Fruit fly (Drosophila melanogaster) whole organism, embryonic: ENCODE results near the gene Cyp4d14.

Source experiments
- Abd-B ChIP-seq: fragments of 200-800 bp; sonication (Bioruptor generic); optimal IDR thresholded peaks from 2 replicates; lab custom pipeline; 2018; ENCODE audit warnings: missing biosample characterization, mild to moderate bottlenecking, missing genetic modification characterization, moderate library complexity
- CG10209 ChIP-seq: fragments of 200-800 bp; sonication (Bioruptor generic); optimal IDR thresholded peaks from 3 replicates; lab custom pipeline; 2017; ENCODE audit warnings: missing biosample characterization, mild to moderate bottlenecking, missing genetic modification characterization, missing genetic modification reagents
- CG10321 ChIP-seq: fragments of 200-800 bp; sonication (Bioruptor generic); IDR thresholded peaks from 2 replicates; pipeline ENCODE4 v1.3.6; 2022; ENCODE audit warnings: missing biosample characterization, missing genetic modification characterization
- CG12236 ChIP-seq: fragments of 200-800 bp; sonication (Bioruptor generic); optimal IDR thresholded peaks from 2 replicates; lab custom pipeline; 2016; ENCODE audit warnings: missing biosample characterization, missing genetic modification characterization
- CG13894 ChIP-seq: fragments of 200-800 bp; sonication (Bioruptor generic); optimal IDR thresholded peaks from 3 replicates; lab custom pipeline; 2018; ENCODE audit warnings: missing biosample characterization, mild to moderate bottlenecking, missing genetic modification characterization, moderate library complexity
- CG14050 ChIP-seq: fragments of 200-800 bp; sonication (Bioruptor generic); IDR thresholded peaks from 3 replicates; pipeline ENCODE4 v1.3.6; 2022; ENCODE audit warnings: missing biosample characterization, missing genetic modification characterization
- CG15514 ChIP-seq: fragments of 200-800 bp; sonication (Bioruptor generic); optimal IDR thresholded peaks from 3 replicates; lab custom pipeline; 2017; ENCODE audit warnings: missing biosample characterization, missing genetic modification characterization, mild to moderate bottlenecking, moderate library complexity, missing genetic modification reagents
- CG1603 ChIP-seq: fragments of 200-800 bp; sonication (Bioruptor generic); optimal IDR thresholded peaks from 2 replicates; lab custom pipeline; 2019; ENCODE audit warnings: missing biosample characterization, mild to moderate bottlenecking, missing genetic modification characterization, moderate library complexity
- CG17328 ChIP-seq: fragments of 200-800 bp; sonication (Bioruptor generic); IDR thresholded peaks from 2 replicates; pipeline ENCODE4 v1.3.6; 2022; ENCODE audit warnings: missing biosample characterization, missing genetic modification characterization
- CG18476 ChIP-seq: fragments of 200-800 bp; sonication (Bioruptor generic); optimal IDR thresholded peaks from 2 replicates; lab custom pipeline; 2016; ENCODE audit warnings: missing biosample characterization, mild to moderate bottlenecking, missing genetic modification characterization
- CG2712 ChIP-seq: fragments of 200-800 bp; optimal IDR thresholded peaks from 3 replicates; lab custom pipeline; 2019; ENCODE audit warnings: missing biosample characterization, mild to moderate bottlenecking, missing genetic modification characterization, moderate library complexity
- CG3065 ChIP-seq: fragments of 200-800 bp; sonication (Bioruptor generic); optimal IDR thresholded peaks from 2 replicates; lab custom pipeline; 2016; ENCODE audit warnings: missing biosample characterization, missing genetic modification characterization
- CG31365 ChIP-seq: fragments of 200-800 bp; sonication (Bioruptor generic); optimal IDR thresholded peaks from 2 replicates; lab custom pipeline; 2018; ENCODE audit warnings: missing biosample characterization, mild to moderate bottlenecking, missing genetic modification characterization
- CG31388 ChIP-seq: fragments of 200-800 bp; sonication (Bioruptor generic); optimal IDR thresholded peaks from 2 replicates; lab custom pipeline; 2016; ENCODE audit warnings: missing biosample characterization, missing genetic modification characterization
- CG6175 ChIP-seq: fragments of 200-800 bp; sonication (Bioruptor generic); IDR thresholded peaks from 3 replicates; pipeline ENCODE4 v1.3.6; 2022; ENCODE audit warnings: missing biosample characterization, missing genetic modification characterization
- CG6654 ChIP-seq: fragments of 200-800 bp; sonication (Bioruptor generic); optimal IDR thresholded peaks from 2 replicates; lab custom pipeline; 2017; ENCODE audit warnings: missing biosample characterization, mild to moderate bottlenecking, missing genetic modification characterization
- CG6683 ChIP-seq: fragments of 200-800 bp; sonication (Bioruptor generic); optimal IDR thresholded peaks from 2 replicates; lab custom pipeline; 2017; ENCODE audit warnings: missing biosample characterization, mild to moderate bottlenecking, missing genetic modification characterization, missing genetic modification reagents
- CG6689 ChIP-seq: fragments of 200-800 bp; sonication (Bioruptor generic); IDR thresholded peaks from 2 replicates; pipeline ENCODE4 v1.3.6; 2022; ENCODE audit warnings: missing biosample characterization, missing genetic modification characterization
- CG6854 ChIP-seq: fragments of 200-800 bp; sonication (Bioruptor generic); optimal IDR thresholded peaks from 3 replicates; lab custom pipeline; 2017; ENCODE audit warnings: missing biosample characterization, mild to moderate bottlenecking, missing genetic modification characterization
- CG7271 ChIP-seq: fragments of 200-800 bp; sonication (Bioruptor generic); optimal IDR thresholded peaks from 2 replicates; lab custom pipeline; 2018; ENCODE audit warnings: missing biosample characterization, mild to moderate bottlenecking, missing genetic modification characterization, moderate library complexity
- CG7357 ChIP-seq: fragments of 200-800 bp; sonication (Bioruptor generic); IDR thresholded peaks from 3 replicates; pipeline ENCODE4 v1.3.6; 2022; ENCODE audit warnings: missing biosample characterization, missing genetic modification characterization
- CG7928 ChIP-seq: fragments of 200-800 bp; sonication (Bioruptor generic); optimal IDR thresholded peaks from 2 replicates; lab custom pipeline; 2017; ENCODE audit warnings: missing biosample characterization, mild to moderate bottlenecking, missing genetic modification characterization
- CG9727 ChIP-seq: fragments of 200-800 bp; sonication (Bioruptor generic); optimal IDR thresholded peaks from 3 replicates; lab custom pipeline; 2017; ENCODE audit warnings: missing biosample characterization, mild to moderate bottlenecking, missing genetic modification characterization
- CkIIα-i1 ChIP-seq: fragments of 200-800 bp; sonication (Bioruptor generic); IDR thresholded peaks from 2 replicates; pipeline ENCODE4 v1.3.6; 2022; ENCODE audit warnings: missing biosample characterization, missing genetic modification characterization
- Dll ChIP-seq: fragments of 200-800 bp; sonication (Bioruptor generic); IDR thresholded peaks from 4 replicates; pipeline ENCODE4 v1.3.6; 2022; ENCODE audit warnings: missing biosample characterization, missing genetic modification characterization; ENCODE audit not compliant: partially characterized antibody
- Doc3 ChIP-seq: fragments of 200-800 bp; sonication (Bioruptor generic); IDR thresholded peaks from 3 replicates; pipeline ENCODE4 v1.3.6; 2022; ENCODE audit warnings: missing biosample characterization, missing genetic modification characterization; ENCODE audit not compliant: partially characterized antibody
- Dp ChIP-seq: fragments of 200-800 bp; sonication (Bioruptor generic); optimal IDR thresholded peaks from 2 replicates; lab custom pipeline; 2018; ENCODE audit warnings: missing biosample characterization, mild to moderate bottlenecking, missing genetic modification characterization, moderate library complexity
- HHEX ChIP-seq: fragments of 200-800 bp; sonication (Bioruptor generic); optimal IDR thresholded peaks from 3 replicates; lab custom pipeline; 2017; ENCODE audit warnings: missing biosample characterization, mild to moderate bottlenecking, missing genetic modification characterization, missing genetic modification reagents
- Hey ChIP-seq: fragments of 200-800 bp; sonication (Bioruptor generic); optimal IDR thresholded peaks from 3 replicates; lab custom pipeline; 2018; ENCODE audit warnings: missing biosample characterization, mild to moderate bottlenecking, missing genetic modification characterization
- Jarid2 ChIP-seq: fragments of 200-800 bp; sonication (Bioruptor generic); optimal IDR thresholded peaks from 3 replicates; lab custom pipeline; 2017; ENCODE audit warnings: mild to moderate bottlenecking, missing biosample characterization, missing genetic modification reagents, missing genetic modification characterization
- Mes4 ChIP-seq: fragments of 200-800 bp; sonication (Bioruptor generic); optimal IDR thresholded peaks from 2 replicates; lab custom pipeline; 2016; ENCODE audit warnings: missing biosample characterization, missing genetic modification characterization
- Mrtf ChIP-seq: fragments of 200-800 bp; sonication (Bioruptor generic); IDR thresholded peaks from 3 replicates; pipeline ENCODE4 v1.3.6; 2022; ENCODE audit warnings: missing biosample characterization, missing genetic modification characterization
- Pdp1 ChIP-seq, 2 experiments: fragments of 200-800 bp; sonication (Bioruptor generic); optimal IDR thresholded peaks; 3 replicates each; lab custom pipeline; 2016; ENCODE audit warnings: missing biosample characterization in 2 of 2, missing genetic modification characterization in 2 of 2, mild to moderate bottlenecking in 1 of 2, moderate library complexity in 1 of 2
- Ptx1 ChIP-seq: fragments of 200-800 bp; sonication (Bioruptor generic); IDR thresholded peaks from 2 replicates; pipeline ENCODE4 v1.3.6; 2022; ENCODE audit warnings: missing biosample characterization, missing genetic modification characterization
- Ravus ChIP-seq: fragments of 200-800 bp; sonication (Bioruptor generic); IDR thresholded peaks from 2 replicates; pipeline ENCODE4 v1.3.6; 2022; ENCODE audit warnings: missing biosample characterization, missing genetic modification characterization
- Scr ChIP-seq: fragments of 200-800 bp; sonication (Bioruptor generic); IDR thresholded peaks from 2 replicates; pipeline ENCODE4 v1.3.6; 2022; ENCODE audit warnings: missing biosample characterization, missing genetic modification characterization; ENCODE audit not compliant: partially characterized antibody
- Sry-δ ChIP-seq: fragments of 200-800 bp; sonication (Bioruptor generic); optimal IDR thresholded peaks from 2 replicates; lab custom pipeline; 2016; ENCODE audit warnings: missing biosample characterization, missing genetic modification characterization
- ash1 ChIP-seq: fragments of 200-800 bp; sonication (Bioruptor generic); optimal IDR thresholded peaks from 2 replicates; lab custom pipeline; 2018; ENCODE audit warnings: missing biosample characterization, mild to moderate bottlenecking, missing genetic modification characterization
- cato ChIP-seq: fragments of 200-800 bp; sonication (Bioruptor generic); optimal IDR thresholded peaks from 2 replicates; lab custom pipeline; 2016; ENCODE audit warnings: missing biosample characterization, missing genetic modification characterization, borderline replicate concordance
- crc ChIP-seq: fragments of 200-800 bp; sonication (Bioruptor generic); optimal IDR thresholded peaks from 2 replicates; lab custom pipeline; 2016; ENCODE audit warnings: missing biosample characterization, missing genetic modification characterization
- fd96Cb ChIP-seq: fragments of 200-800 bp; sonication (Bioruptor generic); optimal IDR thresholded peaks from 2 replicates; lab custom pipeline; 2018; ENCODE audit warnings: missing biosample characterization, mild to moderate bottlenecking, missing genetic modification characterization, moderate library complexity
- fu2 ChIP-seq: fragments of 200-800 bp; sonication (Bioruptor generic); optimal IDR thresholded peaks from 2 replicates; lab custom pipeline; 2016; ENCODE audit warnings: missing biosample characterization, missing genetic modification characterization
- nerfin-2 ChIP-seq: fragments of 200-800 bp; sonication (Bioruptor generic); IDR thresholded peaks from 2 replicates; pipeline ENCODE4 v1.3.6; 2022; ENCODE audit warnings: missing biosample characterization, missing genetic modification characterization; ENCODE audit not compliant: partially characterized antibody
- oc ChIP-seq: fragments of 200-800 bp; sonication (Bioruptor generic); optimal IDR thresholded peaks from 2 replicates; lab custom pipeline; 2018; ENCODE audit warnings: missing biosample characterization, mild to moderate bottlenecking, missing genetic modification characterization, moderate library complexity
- phol ChIP-seq: fragments of 200-800 bp; sonication (Bioruptor generic); optimal IDR thresholded peaks from 3 replicates; lab custom pipeline; 2018; ENCODE audit warnings: missing biosample characterization, mild to moderate bottlenecking, missing genetic modification characterization, moderate library complexity
- psq ChIP-seq: fragments of 200-800 bp; sonication (Bioruptor generic); optimal IDR thresholded peaks from 2 replicates; lab custom pipeline; 2017; ENCODE audit warnings: missing biosample characterization, missing genetic modification characterization
- repo ChIP-seq: fragments of 200-800 bp; sonication (Bioruptor generic); optimal IDR thresholded peaks from 2 replicates; lab custom pipeline; 2016; ENCODE audit warnings: missing biosample characterization, missing genetic modification characterization
- stc ChIP-seq: fragments of 200-800 bp; sonication (Bioruptor generic); IDR thresholded peaks from 2 replicates; pipeline ENCODE4 v1.3.6; 2022; ENCODE audit warnings: missing biosample characterization, missing genetic modification characterization
- tap ChIP-seq: fragments of 200-800 bp; optimal IDR thresholded peaks from 3 replicates; lab custom pipeline; 2019; ENCODE audit warnings: missing biosample characterization, mild to moderate bottlenecking, missing genetic modification characterization, moderate library complexity
- tup ChIP-seq: fragments of 200-800 bp; sonication (Bioruptor generic); optimal IDR thresholded peaks from 2 replicates; lab custom pipeline; 2016; ENCODE audit warnings: missing biosample characterization, mild to moderate bottlenecking, missing genetic modification characterization, moderate library complexity
- zen ChIP-seq: fragments of 200-800 bp; sonication (Bioruptor generic); optimal IDR thresholded peaks from 3 replicates; lab custom pipeline; 2018; ENCODE audit warnings: missing biosample characterization, mild to moderate bottlenecking, missing genetic modification characterization, moderate library complexity

Cyp4d14 gene

dm6 chrX:2184563-2184962 lies 9.4 kb upstream of the Cyp4d14 start, which contains the start of the genes Nmd3 and CG17776 (continued):
- TF ChIP-seq CG12236 (GFP tag; lab: Kevin White, UChicago) (no peak), CG6654 (no peak), Jarid2 (GFP tag; lab: Kevin White, UChicago) (no peak), zen (tag; lab: Kevin White, UChicago) (no peak), tap (tag; lab: Kevin White, UChicago) (no peak), HHEX (no peak), phol (tag; lab: Kevin White, UChicago) (peak; percentile 39), Scr (GFP tag; lab: Robert Waterston, UW) (peak; percentile 73), CG18476 (GFP tag; lab: Kevin White, UChicago) (no peak), nerfin-2 (peak; percentile 82), CG31388 (GFP tag; lab: Kevin White, UChicago) (no peak), CG6854 (GFP tag; lab: Kevin White, UChicago) (no peak), CG10209 (GFP tag; lab: Kevin White, UChicago) (no peak), fd96Cb (no peak), fu2 (GFP tag; lab: Kevin White, UChicago) (no peak), CG6175 (no peak), CG3065 (no peak), CG7271 (no peak), Abd-B (GFP tag; lab: Kevin White, UChicago) (no peak), Sry-δ (GFP tag; lab: Kevin White, UChicago) (peak; percentile 73), CG15514 (GFP tag; lab: Kevin White, UChicago) (peak; percentile 64), tup (GFP tag; lab: Kevin White, UChicago) (no peak), CG1603 (tag; lab: Kevin White, UChicago) (peak; percentile 58), CG7928 (GFP tag; lab: Kevin White, UChicago) (no peak), Hey (no peak), repo (GFP tag; lab: Kevin White, UChicago) (no peak), CG14050 (no peak), CG31365 (tag; lab: Kevin White, UChicago) (no peak), cato (no peak), CkIIα-i1 (no peak), crc (GFP tag; lab: Kevin White, UChicago) (no peak), Dp (peak; percentile 42), ash1 (no peak), CG10321 (no peak), CG9727 (GFP tag; lab: Kevin White, UChicago) (no peak), CG13894 (tag; lab: Kevin White, UChicago) (no peak), Mrtf (GFP tag; lab: Robert Waterston, UW) (no peak), Doc3 (GFP tag; lab: Robert Waterston, UW) (peak; percentile 58; the same call in 1 of the 3 replicates), CG17328 (no peak), oc (tag; lab: Kevin White, UChicago) (no peak), CG2712 (tag; lab: Kevin White, UChicago) (no peak), CG7357 (GFP tag; lab: Robert Waterston, UW) (no peak), Dll (GFP tag; lab: Robert Waterston, UW) (peak; percentile 79), Mes4 (GFP tag; lab: Kevin White, UChicago) (no peak), stc (GFP tag; lab: Robert Waterston, UW) (no peak), CG6689 (GFP tag; lab: Robert Waterston, UW) (no peak), CG6683 (GFP tag; lab: Kevin White, UChicago) (no peak), Ravus (GFP tag; lab: Robert Waterston, UW) (no peak), Pdp1 (GFP tag; optimal IDR thresholded peaks at IDR 0.05; lab: Kevin White, UChicago) (no peak), psq (no peak), Ptx1 (GFP tag; lab: Robert Waterston, UW) (no peak)
